Worm (Caenorhabditis elegans): ENCODE results near the gene Y53F4B.26.
"Not testable (repeated sequence)": the region's sequence is repeated elsewhere in the genome, so short reads cannot be mapped to it uniquely, and the experiment has no call there.

Y53F4B.26 gene

ce11 chrII:15140881-15141280 is at the start of gene Y53F4B.26:
Gene Y53F4B.26 (minus strand): TSS chrII:15140981.
- TF ChIP-seq flt-1, ztf-23, T22C8.4 (GFP tag; IDR thresholded peaks at IDR 0.05): not testable (repeated sequence)

- no peak for TF ChIP-seq klf-2 (GFP tag; conservative IDR thresholded peaks at IDR 0.05)
- TF ChIP-seq ztf-29 (GFP tag; IDR thresholded peaks at IDR 0.05) = no peak
- no peak for TF ChIP-seq cog-1 (tag; optimal IDR thresholded peaks at IDR 0.05)
- no peak for TF ChIP-seq med-1 (GFP tag; optimal IDR thresholded peaks at IDR 0.05; ENCODE audit: insufficient read depth)
- TF ChIP-seq ref-1 (GFP tag; conservative IDR thresholded peaks at IDR 0.05) = no peak
- no peak for TF ChIP-seq T22C8.4 (GFP tag; IDR thresholded peaks at IDR 0.05)
- no peak for TF ChIP-seq flt-1 (GFP tag; IDR thresholded peaks at IDR 0.05)
- TF ChIP-seq tab-1 (GFP tag; IDR thresholded peaks at IDR 0.05) = no peak
- no peak for TF ChIP-seq ztf-23 (GFP tag; IDR thresholded peaks at IDR 0.05)
Observed at ce11 chrII:15189956-15190355, 49.2 kb upstream of the Y53F4B.26 start.

- no peak for TF ChIP-seq T22C8.4 (GFP tag; IDR thresholded peaks at IDR 0.05)
- no peak for TF ChIP-seq cog-1 (tag; optimal IDR thresholded peaks at IDR 0.05)
- no peak for TF ChIP-seq ztf-29 (GFP tag; IDR thresholded peaks at IDR 0.05)
- TF ChIP-seq ztf-23 (GFP tag; IDR thresholded peaks at IDR 0.05) = no peak
- no peak for TF ChIP-seq ref-1 (GFP tag; conservative IDR thresholded peaks at IDR 0.05)
Observed at ce11 chrII:15185289-15185688, 44.5 kb upstream of the Y53F4B.26 start, which contains the start of gene gst-35. Gene gst-35 (minus strand): TSS chrII:15185389.

- TF ChIP-seq med-1 (GFP tag; optimal IDR thresholded peaks at IDR 0.05; ENCODE audit: insufficient read depth) = no peak
- TF ChIP-seq ztf-29 (GFP tag; IDR thresholded peaks at IDR 0.05) = no peak
- no peak for TF ChIP-seq flt-1 (GFP tag; IDR thresholded peaks at IDR 0.05)
Observed at ce11 chrII:15183139-15183538, 42.4 kb upstream of the Y53F4B.26 start, which contains the start of gene gst-34. Gene gst-34 (minus strand): TSS chrII:15183239.

ce11 chrII:15178494-15178893 is 37.7 kb upstream of the Y53F4B.26 start, which contains the start of gene gst-32:
Gene gst-32 (minus strand): TSS chrII:15178594.
- TF ChIP-seq ref-1 (GFP tag; conservative IDR thresholded peaks at IDR 0.05) (no peak), ztf-29 (GFP tag; IDR thresholded peaks at IDR 0.05) (no peak), klf-2 (GFP tag; conservative IDR thresholded peaks at IDR 0.05) (no peak), ztf-23 (GFP tag; IDR thresholded peaks at IDR 0.05) (no peak), cog-1 (tag; optimal IDR thresholded peaks at IDR 0.05) (no peak), flt-1 (GFP tag; IDR thresholded peaks at IDR 0.05) (no peak), med-1 (GFP tag; optimal IDR thresholded peaks at IDR 0.05; ENCODE audit: insufficient read depth) (no peak), T22C8.4 (GFP tag; IDR thresholded peaks at IDR 0.05) (no peak), tab-1 (GFP tag; IDR thresholded peaks at IDR 0.05) (no peak)

ce11 chrII:15175643-15176042 is 34.9 kb upstream of the Y53F4B.26 start, which contains the start of gene Y53F4B.36:
Gene Y53F4B.36 (plus strand): TSS chrII:15175943.
- TF ChIP-seq cog-1 (tag; optimal IDR thresholded peaks at IDR 0.05) (no peak), tab-1 (GFP tag; IDR thresholded peaks at IDR 0.05) (no peak), ref-1 (GFP tag; conservative IDR thresholded peaks at IDR 0.05) (no peak), med-1 (GFP tag; optimal IDR thresholded peaks at IDR 0.05; ENCODE audit: insufficient read depth) (no peak), ztf-23 (GFP tag; IDR thresholded peaks at IDR 0.05) (no peak), ztf-29 (GFP tag; IDR thresholded peaks at IDR 0.05) (no peak)

ce11 chrII:15174915-15175548 is 34.3 kb upstream of the Y53F4B.26 start, which contains the start of gene gst-31:
Gene gst-31 (minus strand): TSS chrII:15174965.
- TF ChIP-seq klf-2 (GFP tag; conservative IDR thresholded peaks at IDR 0.05) (no peak), ztf-23 (GFP tag; IDR thresholded peaks at IDR 0.05) (no peak), tab-1 (GFP tag; IDR thresholded peaks at IDR 0.05) (no peak), flt-1 (GFP tag; IDR thresholded peaks at IDR 0.05) (no peak), ztf-29 (GFP tag; IDR thresholded peaks at IDR 0.05) (no peak), ref-1 (GFP tag; conservative IDR thresholded peaks at IDR 0.05) (no peak), med-1 (GFP tag; optimal IDR thresholded peaks at IDR 0.05; ENCODE audit: insufficient read depth) (no peak), T22C8.4 (GFP tag; IDR thresholded peaks at IDR 0.05) (no peak), cog-1 (tag; optimal IDR thresholded peaks at IDR 0.05) (no peak)

- no peak for TF ChIP-seq T22C8.4 (GFP tag; IDR thresholded peaks at IDR 0.05)
- TF ChIP-seq cog-1 (tag; optimal IDR thresholded peaks at IDR 0.05) = no peak
- no peak for TF ChIP-seq ztf-23 (GFP tag; IDR thresholded peaks at IDR 0.05)
- no peak for TF ChIP-seq tab-1 (GFP tag; IDR thresholded peaks at IDR 0.05)
- TF ChIP-seq flt-1 (GFP tag; IDR thresholded peaks at IDR 0.05) = no peak
- no peak for TF ChIP-seq ref-1 (GFP tag; conservative IDR thresholded peaks at IDR 0.05)
- TF ChIP-seq klf-2 (GFP tag; conservative IDR thresholded peaks at IDR 0.05) = no peak
- TF ChIP-seq med-1 (GFP tag; optimal IDR thresholded peaks at IDR 0.05; ENCODE audit: insufficient read depth) = no peak
- TF ChIP-seq ztf-29 (GFP tag; IDR thresholded peaks at IDR 0.05) = no peak
Observed at ce11 chrII:15173174-15173573, 32.4 kb upstream of the Y53F4B.26 start.

- not testable (repeated sequence) for TF ChIP-seq klf-2 (GFP tag; conservative IDR thresholded peaks at IDR 0.05); ztf-23 (GFP tag; IDR thresholded peaks at IDR 0.05); cog-1 (tag; optimal IDR thresholded peaks at IDR 0.05)
Observed at ce11 chrII:15171816-15172215, 31.0 kb upstream of the Y53F4B.26 start, which contains the start of gene gst-39. Gene gst-39 (minus strand): TSS chrII:15171916.

ce11 chrII:15169811-15170282 is 29.1 kb upstream of the Y53F4B.26 start, which contains the start of gene gst-29:
Gene gst-29 (minus strand): TSS chrII:15169861.
- TF ChIP-seq klf-2 (GFP tag; conservative IDR thresholded peaks at IDR 0.05) = no peak

Data from whole organism, midembryonic.